Fruit fly (Drosophila melanogaster) S2 (cell line): ENCODE measurements around the gene Cpr78Ca.

Experiments
- CG8478 ChIP-seq: fragments of >200 bp; optimal IDR thresholded peaks from 2 replicates; lab custom pipeline; 2018
- CTCF ChIP-seq, 2 experiments: fragments of >200 bp; optimal IDR thresholded peaks; 2 replicates each; lab custom pipeline; 2018

dm6 chr3L:21299203-21299602 lies 6.6 kb upstream of the Cpr78Ca start:
- TF ChIP-seq CG8478 (no peak), CTCF (optimal IDR thresholded peaks at IDR 0.05; lab: Kevin White, UChicago) (no peak)
